Worm (Caenorhabditis elegans): ENCODE data around the gene col-123.

DNA sequence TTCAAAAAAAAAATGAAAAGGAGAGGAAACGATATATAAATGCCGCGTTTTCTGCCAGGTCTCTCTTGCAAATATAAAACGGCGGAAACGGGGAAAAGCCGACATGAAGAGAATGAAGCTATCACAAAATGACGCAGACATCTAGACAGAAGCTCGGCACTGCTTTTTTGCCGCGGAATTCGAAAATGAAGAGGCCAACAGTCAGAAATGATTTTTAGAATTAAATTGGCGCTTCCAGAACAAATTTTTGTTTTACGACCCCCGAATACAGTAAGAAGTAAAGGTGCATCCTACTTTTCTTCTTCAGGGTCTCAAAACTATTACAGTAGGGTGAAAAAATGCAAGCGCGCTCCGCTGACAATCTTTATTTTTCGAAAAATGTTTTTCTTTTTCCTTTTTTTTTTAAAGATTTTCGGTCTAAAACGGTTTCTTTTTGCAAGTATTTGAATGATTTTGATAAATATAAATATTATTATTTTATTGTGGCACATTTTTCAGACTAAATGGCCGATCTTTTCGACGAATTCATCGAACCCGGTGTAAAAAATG lies 3.5 kb downstream of the col-123 start, which contains the start of gene mtr-4:
- no peak for TF ChIP-seq lsy-2 (tag; optimal IDR thresholded peaks at IDR 0.05)
- TF ChIP-seq snpc-4 (tag; optimal IDR thresholded peaks at IDR 0.05), result no peak
- no peak for TF ChIP-seq elt-1 (tag; optimal IDR thresholded peaks at IDR 0.05; ENCODE audit: borderline replicate concordance, insufficient read depth)
- no peak for TF ChIP-seq tbx-8 (GFP tag; optimal IDR thresholded peaks at IDR 0.05)
- TF ChIP-seq pha-4 (tag; optimal IDR thresholded peaks at IDR 0.05), result no peak
- no peak for TF ChIP-seq ztf-11 (tag; optimal IDR thresholded peaks at IDR 0.05)
- no peak for TF ChIP-seq nhr-76 (tag; optimal IDR thresholded peaks at IDR 0.05)
- no peak for TF ChIP-seq blmp-1 (tag; optimal IDR thresholded peaks at IDR 0.05)
- no peak for TF ChIP-seq ces-1 (GFP tag; optimal IDR thresholded peaks at IDR 0.05)
- no peak for TF ChIP-seq unc-62 (GFP tag; optimal IDR thresholded peaks at IDR 0.05)
